Fruit fly (Drosophila melanogaster) S2 (cell line): ENCODE measurements around the gene yps.

ENCODE experiments used
- CG8478 ChIP-seq: fragments of >200 bp; optimal IDR thresholded peaks from 2 replicates; lab custom pipeline; 2018
- CTCF ChIP-seq, 2 experiments: fragments of >200 bp; optimal IDR thresholded peaks; 2 replicates each; lab custom pipeline; 2018

dm6 chr3L:12078551-12079318 is 46.2 kb downstream of the yps start:
- TF ChIP-seq CTCF (optimal IDR thresholded peaks at IDR 0.05; lab: Kevin White, UChicago) (no peak), CG8478 (lab: Kevin White, UChicago) (no peak)
